Worm (Caenorhabditis elegans) whole organism, L4/young adult: ENCODE data around the gene unc-119.

Experiments used
- W03F9.2 ChIP-seq: fragments of 150-350 bp; optimal IDR thresholded peaks from 2 replicates; lab custom pipeline; 2014; ENCODE audit warnings: missing biosample characterization, missing genetic modification characterization
- dao-5 ChIP-seq: sonication (generic microtip); optimal IDR thresholded peaks from 2 replicates; lab custom pipeline; 2016; ENCODE audit warnings: missing genotype, missing genetic modification characterization, moderate library complexity, missing compliant biosample characterization
- him-1 ChIP-seq: sonication (generic microtip); optimal IDR thresholded peaks from 2 replicates; lab custom pipeline; 2016; ENCODE audit warnings: missing genotype, missing genetic modification reagents, missing genetic modification characterization, missing compliant biosample characterization

ce11 chrIII:10895817-10896413, 6.5 kb upstream of the unc-119 start, which contains the start of gene com-1:
- TF ChIP-seq dao-5 (no peak), him-1 (tag; lab: Kevin White, UChicago) (no peak), W03F9.2 (peak; percentile 38)
